Worm (Caenorhabditis elegans) whole organism, L1 larva: ENCODE results near the gene vha-1.

Experiments
- C04F5.9 ChIP-seq: sonication (generic microtip); optimal IDR thresholded peaks from 2 replicates; lab custom pipeline; 2016; ENCODE audit warnings: missing genetic modification characterization, missing compliant biosample characterization
- C16A3.4 ChIP-seq: fragments of 150-350 bp; optimal IDR thresholded peaks from 2 replicates; lab custom pipeline; 2014; ENCODE audit warnings: missing biosample characterization, missing genetic modification characterization
- C34B4.2 ChIP-seq: sonication (generic microtip); optimal IDR thresholded peaks from 2 replicates; lab custom pipeline; 2017; ENCODE audit warnings: mild to moderate bottlenecking, missing genetic modification characterization, missing compliant biosample characterization
- aha-1 ChIP-seq: fragments of 150-350 bp; optimal IDR thresholded peaks from 2 replicates; lab custom pipeline; 2014; ENCODE audit warnings: missing biosample characterization, missing genetic modification characterization
- alr-1 ChIP-seq: fragments of 200-800 bp; sonication (Bioruptor generic); optimal IDR thresholded peaks from 2 replicates; lab custom pipeline; 2018; ENCODE audit warnings: borderline replicate concordance, mild to moderate bottlenecking, missing genetic modification characterization, missing compliant biosample characterization
- aly-2 ChIP-seq: fragments of 150-350 bp; optimal IDR thresholded peaks from 2 replicates; lab custom pipeline; 2014; ENCODE audit warnings: missing biosample characterization, missing genetic modification characterization
- ama-1 ChIP-seq: fragments of 150-350 bp; optimal IDR thresholded peaks from 2 replicates; lab custom pipeline; 2014
- blmp-1 ChIP-seq: fragments of 150-350 bp; optimal IDR thresholded peaks from 2 replicates; lab custom pipeline; 2014; ENCODE audit warnings: missing biosample characterization, missing genetic modification characterization
- ceh-63 ChIP-seq: fragments of 200-800 bp; sonication (Bioruptor generic); optimal IDR thresholded peaks from 2 replicates; lab custom pipeline; 2018; ENCODE audit warnings: mild to moderate bottlenecking, missing genetic modification characterization, missing compliant biosample characterization
- ceh-8 ChIP-seq: fragments of 200-800 bp; sonication (Bioruptor generic); optimal IDR thresholded peaks from 2 replicates; lab custom pipeline; 2018; ENCODE audit warnings: mild to moderate bottlenecking, missing genetic modification characterization, moderate library complexity, missing compliant biosample characterization
- ceh-88 ChIP-seq: fragments of 200-800 bp; sonication (Bioruptor generic); IDR thresholded peaks from 2 replicates; pipeline ENCODE4 v1.3.6; 2022; ENCODE audit warnings: missing genetic modification characterization, missing compliant biosample characterization
- ces-1 ChIP-seq: fragments of 150-350 bp; optimal IDR thresholded peaks from 2 replicates; lab custom pipeline; 2014; ENCODE audit warnings: missing biosample characterization, missing genetic modification reagents, missing genetic modification characterization
- dsc-1 ChIP-seq: sonication (generic microtip); optimal IDR thresholded peaks from 2 replicates; lab custom pipeline; 2016; ENCODE audit warnings: mild to moderate bottlenecking, missing genetic modification characterization, missing compliant biosample characterization
- efl-3 ChIP-seq: fragments of 200-800 bp; sonication (Bioruptor generic); optimal IDR thresholded peaks from 2 replicates; lab custom pipeline; 2018; ENCODE audit warnings: mild to moderate bottlenecking, missing genetic modification characterization, missing compliant biosample characterization
- egl-13 ChIP-seq: sonication (generic microtip); optimal IDR thresholded peaks from 2 replicates; lab custom pipeline; 2016; ENCODE audit warnings: missing genotype, missing genetic modification reagents, missing genetic modification characterization, missing compliant biosample characterization
- egl-27 ChIP-seq, 2 experiments: fragments of 150-350 bp in 1 of 2; sonication (generic microtip); optimal IDR thresholded peaks; 3 replicates each; lab custom pipeline; 2017 to 2018; ENCODE audit warnings: missing biosample characterization in 2 of 2, missing genetic modification characterization in 2 of 2, missing genetic modification reagents in 2 of 2
- elt-3 ChIP-seq, 6 experiments: fragments of 150-350 bp in 1 of 6; sonication (generic microtip); optimal IDR thresholded peaks; 2 replicates each; lab custom pipeline; 2017 to 2018; ENCODE audit warnings: missing biosample characterization in 6 of 6, missing genetic modification characterization in 6 of 6, inconsistent platforms in 1 of 6
- ets-5 ChIP-seq: fragments of 200-800 bp; sonication (Bioruptor generic); IDR thresholded peaks from 2 replicates; pipeline ENCODE4 v1.3.6; 2022; ENCODE audit warnings: missing genetic modification characterization, missing compliant biosample characterization
- fkh-10 ChIP-seq: sonication (generic microtip); optimal IDR thresholded peaks from 2 replicates; lab custom pipeline; 2017; ENCODE audit warnings: missing biosample characterization, missing genetic modification reagents, missing genetic modification characterization
- fkh-4 ChIP-seq: sonication (generic microtip); optimal IDR thresholded peaks from 2 replicates; lab custom pipeline; 2016; ENCODE audit warnings: missing compliant biosample characterization, missing genetic modification characterization, borderline replicate concordance
- fos-1 ChIP-seq: fragments of 150-350 bp; optimal IDR thresholded peaks from 2 replicates; lab custom pipeline; 2014; ENCODE audit warnings: missing biosample characterization, missing genetic modification characterization
- grh-1 ChIP-seq: fragments of 200-800 bp; sonication (Bioruptor generic); IDR thresholded peaks from 2 replicates; pipeline ENCODE4 v1.3.6; 2022; ENCODE audit warnings: missing genetic modification reagents, missing genetic modification characterization, missing compliant biosample characterization
- hlh-17 ChIP-seq: fragments of 200-800 bp; sonication (Bioruptor generic); optimal IDR thresholded peaks from 2 replicates; lab custom pipeline; 2018; ENCODE audit warnings: missing genetic modification characterization, mild to moderate bottlenecking, missing compliant biosample characterization, moderate library complexity, borderline replicate concordance
- hlh-4 ChIP-seq: sonication (generic microtip); optimal IDR thresholded peaks from 2 replicates; lab custom pipeline; 2016; ENCODE audit warnings: mild to moderate bottlenecking, missing genetic modification characterization, missing compliant biosample characterization
- hpl-2 ChIP-seq: fragments of 150-350 bp; optimal IDR thresholded peaks from 2 replicates; lab custom pipeline; 2014; ENCODE audit warnings: missing biosample characterization, missing genetic modification reagents, missing genetic modification characterization
- jun-1 ChIP-seq: fragments of 150-350 bp; optimal IDR thresholded peaks from 2 replicates; lab custom pipeline; 2014; ENCODE audit warnings: missing biosample characterization, missing genetic modification reagents, missing genetic modification characterization
- lin-14 ChIP-seq: fragments of 200-800 bp; sonication (Bioruptor generic); optimal IDR thresholded peaks from 2 replicates; lab custom pipeline; 2018; ENCODE audit warnings: mild to moderate bottlenecking, missing genetic modification characterization, moderate library complexity, missing compliant biosample characterization
- lin-15B ChIP-seq: fragments of 150-350 bp; sonication (generic microtip); optimal IDR thresholded peaks from 3 replicates; lab custom pipeline; 2014; ENCODE audit warnings: missing biosample characterization, missing genetic modification characterization
- lin-35 ChIP-seq, 2 experiments: fragments of 150-350 bp; optimal IDR thresholded peaks; 2 replicates each; lab custom pipeline; 2014; ENCODE audit warnings: missing biosample characterization in 2 of 2, missing genetic modification characterization in 2 of 2, missing genetic modification reagents in 2 of 2
- lir-3 ChIP-seq: sonication (generic microtip); optimal IDR thresholded peaks from 2 replicates; lab custom pipeline; 2016; ENCODE audit warnings: mild to moderate bottlenecking, missing genetic modification characterization, moderate library complexity, missing compliant biosample characterization; ENCODE audit not compliant: poor library complexity
- lsy-2 ChIP-seq, 2 experiments: fragments of 150-350 bp; optimal IDR thresholded peaks; 2 replicates each; lab custom pipeline; 2014; ENCODE audit warnings: missing biosample characterization in 2 of 2, missing genetic modification characterization in 2 of 2
- mab-9 ChIP-seq: fragments of 200-800 bp; sonication (Bioruptor generic); IDR thresholded peaks from 2 replicates; pipeline ENCODE4 v1.3.6; 2022; ENCODE audit warnings: missing genetic modification reagents, missing genetic modification characterization, missing compliant biosample characterization
- mef-2 ChIP-seq: fragments of 150-350 bp; optimal IDR thresholded peaks from 2 replicates; lab custom pipeline; 2014; ENCODE audit warnings: missing biosample characterization, missing genetic modification characterization
- nhr-11 ChIP-seq: fragments of 150-350 bp; optimal IDR thresholded peaks from 2 replicates; lab custom pipeline; 2014; ENCODE audit warnings: missing biosample characterization, missing genetic modification characterization
- nhr-237 ChIP-seq: fragments of 150-350 bp; optimal IDR thresholded peaks from 2 replicates; lab custom pipeline; 2014; ENCODE audit warnings: missing biosample characterization, missing genetic modification characterization
- nhr-85 ChIP-seq: sonication (generic microtip); peaks from one replicate; lab custom pipeline; 2016; ENCODE audit warnings: missing genetic modification characterization, inconsistent platforms, missing compliant biosample characterization
- nhr-90 ChIP-seq: sonication (generic microtip); optimal IDR thresholded peaks from 2 replicates; lab custom pipeline; 2016; ENCODE audit warnings: mild to moderate bottlenecking, missing genetic modification characterization, missing compliant biosample characterization; ENCODE audit not compliant: poor library complexity
- skn-1 ChIP-seq: fragments of 150-350 bp; optimal IDR thresholded peaks from 2 replicates; lab custom pipeline; 2014; ENCODE audit warnings: missing biosample characterization, missing genetic modification characterization
- snu-23 ChIP-seq: sonication (generic microtip); optimal IDR thresholded peaks from 2 replicates; lab custom pipeline; 2016; ENCODE audit warnings: missing genetic modification characterization, missing compliant biosample characterization
- swsn-7 ChIP-seq: sonication (generic microtip); optimal IDR thresholded peaks from 2 replicates; lab custom pipeline; 2016; ENCODE audit warnings: missing genetic modification characterization, missing compliant biosample characterization
- unc-130 ChIP-seq: fragments of 150-350 bp; optimal IDR thresholded peaks from 2 replicates; lab custom pipeline; 2017; ENCODE audit warnings: missing biosample characterization, missing genetic modification characterization, inconsistent platforms
- unc-30 ChIP-seq: sonication (generic microtip); optimal IDR thresholded peaks from 2 replicates; lab custom pipeline; 2017; ENCODE audit warnings: missing biosample characterization, missing genetic modification characterization
- unc-86 ChIP-seq: sonication (generic microtip); optimal IDR thresholded peaks from 2 replicates; lab custom pipeline; 2016; ENCODE audit warnings: missing genetic modification characterization, missing compliant biosample characterization
- xbp-1 ChIP-seq: sonication (generic microtip); optimal IDR thresholded peaks from 2 replicates; lab custom pipeline; 2016; ENCODE audit warnings: missing genetic modification characterization, missing compliant biosample characterization
- zag-1 ChIP-seq: fragments of 150-350 bp; optimal IDR thresholded peaks from 2 replicates; lab custom pipeline; 2014; ENCODE audit warnings: missing biosample characterization, missing genetic modification characterization
- ztf-4 ChIP-seq: fragments of 150-350 bp; optimal IDR thresholded peaks from 2 replicates; lab custom pipeline; 2014; ENCODE audit warnings: missing biosample characterization, missing genetic modification characterization

vha-1 gene

ce11 chrIII:9826005-9826404, 45.0 kb downstream of the vha-1 start (continued):
- no peak for TF ChIP-seq zag-1 (tag; lab: Kevin White, UChicago)
- TF ChIP-seq ceh-88 (GFP tag; lab: Robert Waterston, UW): no peak
- peak; percentile 82 for TF ChIP-seq lin-14 (GFP tag; lab: Kevin White, UChicago)
- TF ChIP-seq fkh-10: no peak
- peak; percentile 65 to 81 for TF ChIP-seq lsy-2 (tag; optimal IDR thresholded peaks at IDR 0.05; lab: Kevin White, UChicago)
- TF ChIP-seq dsc-1 (tag; lab: Kevin White, UChicago): no peak
- TF ChIP-seq skn-1 (tag; lab: Kevin White, UChicago): peak; percentile 61
- TF ChIP-seq C16A3.4: no peak
- TF ChIP-seq C04F5.9 (tag; lab: Kevin White, UChicago): peak; percentile 12
- peak; percentile 56 for TF ChIP-seq swsn-7
- TF ChIP-seq nhr-237 (tag; lab: Kevin White, UChicago): no peak
- peak; percentile 18 for TF ChIP-seq ztf-4 (tag; lab: Kevin White, UChicago)
- TF ChIP-seq aly-2 (tag; lab: Kevin White, UChicago): peak; percentile 15
- TF ChIP-seq lin-15B: no peak
- TF ChIP-seq hpl-2 (GFP tag; lab: Kevin White, UChicago): peak; percentile 10
- TF ChIP-seq ama-1 (lab: Kevin White, UChicago): peak; percentile 89
- TF ChIP-seq egl-13 (tag; lab: Kevin White, UChicago): no peak
- TF ChIP-seq fos-1: peak; percentile 41
- TF ChIP-seq hlh-17 (GFP tag; lab: Kevin White, UChicago): no peak
- no peak for TF ChIP-seq fkh-4 (tag; lab: Kevin White, UChicago)
- peak; percentile 43 for TF ChIP-seq blmp-1 (tag; lab: Kevin White, UChicago)
- TF ChIP-seq unc-130 (tag; lab: Kevin White, UChicago): peak; percentile 31
- TF ChIP-seq lir-3 (tag; lab: Kevin White, UChicago): peak; percentile 11
- no peak for TF ChIP-seq unc-86
- TF ChIP-seq jun-1: peak; percentile 17
- peak; percentile 11 for TF ChIP-seq xbp-1 (tag; lab: Kevin White, UChicago)
- no peak for TF ChIP-seq C34B4.2
- TF ChIP-seq egl-27 (tag; optimal IDR thresholded peaks at IDR 0.05; lab: Kevin White, UChicago): no peak
- TF ChIP-seq nhr-11 (tag; lab: Kevin White, UChicago): no peak
- no peak for TF ChIP-seq alr-1 (tag; lab: Kevin White, UChicago)
- no peak for TF ChIP-seq ets-5 (GFP tag; lab: Robert Waterston, UW)
- no peak for TF ChIP-seq elt-3 (tag; optimal IDR thresholded peaks at IDR 0.05; lab: Kevin White, UChicago)
- TF ChIP-seq unc-30 (tag; lab: Kevin White, UChicago): no peak
- no peak for TF ChIP-seq mef-2 (tag; lab: Kevin White, UChicago)
- peak; percentile 75 for TF ChIP-seq snu-23 (GFP tag; lab: Kevin White, UChicago)
- TF ChIP-seq nhr-85 (tag; lab: Kevin White, UChicago): peak; percentile 86
- TF ChIP-seq ceh-8 (GFP tag; lab: Kevin White, UChicago): no peak
- no peak for TF ChIP-seq efl-3 (GFP tag; lab: Kevin White, UChicago)
- TF ChIP-seq aha-1: no peak
- no peak for TF ChIP-seq ces-1 (GFP tag; lab: Kevin White, UChicago)
- peak; percentile 10 to 61 for TF ChIP-seq lin-35 (GFP tag; optimal IDR thresholded peaks at IDR 0.05; lab: Kevin White, UChicago)
- no peak for TF ChIP-seq mab-9 (GFP tag; lab: Robert Waterston, UW)
- TF ChIP-seq ceh-63 (GFP tag; lab: Kevin White, UChicago): no peak
- peak; percentile 42 for TF ChIP-seq nhr-90
- no peak for TF ChIP-seq hlh-4 (tag; lab: Kevin White, UChicago)
- 0 out of 2 replicates have a peak, but pooled peaks have one; percentile 10 for TF ChIP-seq grh-1
- TF ChIP-seq, all 84 proteins: peak for 36
